Fruit fly (Drosophila melanogaster): ENCODE data around the gene CG7702.

The CG7702 gene

dm6 chr3R:18669812-18670211 lies 622 bp downstream of the CG7702 start (continued):
- TF ChIP-seq CG6163 (GFP tag; IDR thresholded peaks at IDR 0.05), result peak; percentile 79; the same call in 2 of the 3 replicates
- TF ChIP-seq CG9139 (GFP tag; optimal IDR thresholded peaks at IDR 0.05), result no peak
- TF ChIP-seq cyc (GFP tag; optimal IDR thresholded peaks at IDR 0.05), result peak; percentile 62
- TF ChIP-seq CG3919 (GFP tag; optimal IDR thresholded peaks at IDR 0.05), result peak; percentile 65
- TF ChIP-seq CG8632 (GFP tag; optimal IDR thresholded peaks at IDR 0.05), result peak; percentile 37
- peak; percentile 54 for TF ChIP-seq fd59A (GFP tag; optimal IDR thresholded peaks at IDR 0.05)
- no peak for TF ChIP-seq CG10631 (GFP tag; optimal IDR thresholded peaks at IDR 0.05)

- peak; percentile 0 for TF ChIP-seq net (GFP tag; optimal IDR thresholded peaks at IDR 0.05)
- peak; percentile 25 for TF ChIP-seq fkh (GFP tag; optimal IDR thresholded peaks at IDR 0.05)
- TF ChIP-seq Sox15 (GFP tag; optimal IDR thresholded peaks at IDR 0.05), result no peak
- TF ChIP-seq CG4318 (GFP tag; optimal IDR thresholded peaks at IDR 0.05), result no peak
- peak; percentile 1 for TF ChIP-seq fd59A (GFP tag; optimal IDR thresholded peaks at IDR 0.05)
- peak; percentile 32 for TF ChIP-seq CG3032 (tag; optimal IDR thresholded peaks at IDR 0.05)
- peak; percentile 46 for TF ChIP-seq OdsH (GFP tag; optimal IDR thresholded peaks at IDR 0.05)
- TF ChIP-seq cyc (GFP tag; optimal IDR thresholded peaks at IDR 0.05), result peak; percentile 44
- TF ChIP-seq Sox14 (GFP tag; optimal IDR thresholded peaks at IDR 0.05), result peak; percentile 37
- peak in 1 of 2 experiments; percentile 54 for TF ChIP-seq salr (GFP tag; optimal IDR thresholded peaks at IDR 0.05)
- peak; percentile 49 for TF ChIP-seq dsx (GFP tag; optimal IDR thresholded peaks at IDR 0.05; ENCODE audit: poor library complexity, severe bottlenecking)
- no peak for TF ChIP-seq CG6854 (GFP tag; optimal IDR thresholded peaks at IDR 0.05)
- TF ChIP-seq CG11902 (GFP tag; optimal IDR thresholded peaks at IDR 0.05), result no peak
- TF ChIP-seq CG8119 (GFP tag; IDR thresholded peaks at IDR 0.05), result peak; percentile 62
- no peak for TF ChIP-seq Met (GFP tag; optimal IDR thresholded peaks at IDR 0.05)
- TF ChIP-seq Blimp-1 (GFP tag; optimal IDR thresholded peaks at IDR 0.05), result peak; percentile 26
- TF ChIP-seq Hr39 (GFP tag; optimal IDR thresholded peaks at IDR 0.05), result peak; percentile 44
- TF ChIP-seq CG1621 (tag; optimal IDR thresholded peaks at IDR 0.05), result no peak
- TF ChIP-seq Gug (GFP tag; IDR thresholded peaks at IDR 0.05), result peak; percentile 51
- peak; percentile 38 for TF ChIP-seq Ets21C (GFP tag; optimal IDR thresholded peaks at IDR 0.05)
- TF ChIP-seq CG8632 (GFP tag; optimal IDR thresholded peaks at IDR 0.05), result no peak
- peak; percentile 90 for TF ChIP-seq svp (GFP tag)
- TF ChIP-seq Hr38 (GFP tag; optimal IDR thresholded peaks at IDR 0.05), result no peak
- TF ChIP-seq acj6 (GFP tag; optimal IDR thresholded peaks at IDR 0.05), result peak; percentile 30
- peak; percentile 70 for TF ChIP-seq vri (GFP tag; optimal IDR thresholded peaks at IDR 0.05)
- peak; percentile 40 for TF ChIP-seq dac (GFP tag; optimal IDR thresholded peaks at IDR 0.05)
- no peak for TF ChIP-seq CG6808 (GFP tag; optimal IDR thresholded peaks at IDR 0.05)
- peak; percentile 58; the same call in 1 of the 3 replicates for TF ChIP-seq CG6163 (GFP tag; IDR thresholded peaks at IDR 0.05)
- no peak for TF ChIP-seq CG16779 (tag; optimal IDR thresholded peaks at IDR 0.05)
- TF ChIP-seq CG6792 (GFP tag; optimal IDR thresholded peaks at IDR 0.05), result peak; percentile 54
- peak; percentile 11; the same call in 1 of the 2 replicates for TF ChIP-seq CG11294 (GFP tag; IDR thresholded peaks at IDR 0.05)
- no peak for TF ChIP-seq Ets96B (tag; optimal IDR thresholded peaks at IDR 0.05)
- TF ChIP-seq esn (GFP tag; optimal IDR thresholded peaks at IDR 0.05), result peak; percentile 73
- peak; percentile 51 for TF ChIP-seq achi (GFP tag; optimal IDR thresholded peaks at IDR 0.05)
- TF ChIP-seq lz (GFP tag; optimal IDR thresholded peaks at IDR 0.05), result peak; percentile 75
- TF ChIP-seq CG6276 (GFP tag; optimal IDR thresholded peaks at IDR 0.05), result no peak
- TF ChIP-seq Eip75B (GFP tag; optimal IDR thresholded peaks at IDR 0.05), result peak; percentile 74
- TF ChIP-seq CG15336 (GFP tag; IDR thresholded peaks at IDR 0.05), result peak; percentile 68
- peak; percentile 35 for TF ChIP-seq CG31627 (GFP tag; optimal IDR thresholded peaks at IDR 0.05)
- TF ChIP-seq topi (GFP tag; optimal IDR thresholded peaks at IDR 0.05), result peak; percentile 68
- TF ChIP-seq Eip78C (GFP tag), result peak; percentile 95
- TF ChIP-seq eg (GFP tag; IDR thresholded peaks at IDR 0.05), result peak; percentile 55; the same call in 2 of the 3 replicates
- peak; percentile 45 for TF ChIP-seq CG8319 (GFP tag; optimal IDR thresholded peaks at IDR 0.05)
- TF ChIP-seq CG10631 (GFP tag; optimal IDR thresholded peaks at IDR 0.05), result peak; percentile 58
- TF ChIP-seq CG7368 (GFP tag; optimal IDR thresholded peaks at IDR 0.05), result no peak
These were observed 1.4 kb downstream of the CG7702 start for dm6 chr3R:18670441-18671111.
